Worm (Caenorhabditis elegans): Measurements from ENCODE around the gene unc-60.

ce11 chrV:1451334-1451733, 23.6 kb upstream of the unc-60 start, which contains the start of gene srj-23:
- no peak for TF ChIP-seq ZK546.5 (tag; optimal IDR thresholded peaks at IDR 0.05)
- no peak for TF ChIP-seq unc-39 (tag; optimal IDR thresholded peaks at IDR 0.05)
- TF ChIP-seq daf-8 (GFP tag; IDR thresholded peaks at IDR 0.05), result no peak
- no peak for TF ChIP-seq fkh-10 (GFP tag; optimal IDR thresholded peaks at IDR 0.05)
- TF ChIP-seq spr-3 (GFP tag; optimal IDR thresholded peaks at IDR 0.05), result no peak
- TF ChIP-seq egl-27 (tag; optimal IDR thresholded peaks at IDR 0.05), result no peak
- TF ChIP-seq lsy-2 (tag; optimal IDR thresholded peaks at IDR 0.05), result no peak
- no peak for TF ChIP-seq mdl-1 (tag; optimal IDR thresholded peaks at IDR 0.05)
- no peak for TF ChIP-seq mxl-2 (GFP tag; conservative IDR thresholded peaks at IDR 0.05)
- no peak for TF ChIP-seq aha-1 (tag)
- TF ChIP-seq mep-1 (tag; optimal IDR thresholded peaks at IDR 0.05), result no peak
- no peak for TF ChIP-seq jun-1 (tag; optimal IDR thresholded peaks at IDR 0.05)
- no peak for TF ChIP-seq dpl-1 (GFP tag; optimal IDR thresholded peaks at IDR 0.05)
- TF ChIP-seq lin-13 (GFP tag; optimal IDR thresholded peaks at IDR 0.05), result no peak

Measured in whole organism, L4 larva.